Fruit fly (Drosophila melanogaster) whole organism, embryonic: ENCODE data around the gene CG9775.

Experiments
- Asciz ChIP-seq: fragments of 200-800 bp; sonication (Bioruptor generic); optimal IDR thresholded peaks from 2 replicates; lab custom pipeline; 2017; ENCODE audit warnings: missing biosample characterization, mild to moderate bottlenecking, missing genetic modification characterization, missing genetic modification reagents
- CG10979 ChIP-seq: fragments of 200-800 bp; sonication (Bioruptor generic); optimal IDR thresholded peaks from 2 replicates; lab custom pipeline; 2018; ENCODE audit warnings: missing biosample characterization, mild to moderate bottlenecking, missing genetic modification characterization, moderate library complexity
- CG12236 ChIP-seq: fragments of 200-800 bp; sonication (Bioruptor generic); optimal IDR thresholded peaks from 2 replicates; lab custom pipeline; 2016; ENCODE audit warnings: missing biosample characterization, missing genetic modification characterization
- CG12391 ChIP-seq: fragments of 200-800 bp; sonication (Bioruptor generic); optimal IDR thresholded peaks from 3 replicates; lab custom pipeline; 2018; ENCODE audit warnings: missing biosample characterization, mild to moderate bottlenecking, missing genetic modification characterization, moderate library complexity
- CG13296 ChIP-seq: fragments of 200-800 bp; sonication (Bioruptor generic); optimal IDR thresholded peaks from 3 replicates; lab custom pipeline; 2018; ENCODE audit warnings: missing biosample characterization, mild to moderate bottlenecking, missing genetic modification characterization
- CG13894 ChIP-seq: fragments of 200-800 bp; sonication (Bioruptor generic); optimal IDR thresholded peaks from 3 replicates; lab custom pipeline; 2018; ENCODE audit warnings: missing biosample characterization, mild to moderate bottlenecking, missing genetic modification characterization, moderate library complexity
- CG15269 ChIP-seq: fragments of 200-800 bp; sonication (Bioruptor generic); optimal IDR thresholded peaks from 2 replicates; lab custom pipeline; 2018; ENCODE audit warnings: missing biosample characterization, mild to moderate bottlenecking, missing genetic modification characterization, moderate library complexity
- CG15479 ChIP-seq: fragments of 200-800 bp; sonication (Bioruptor generic); optimal IDR thresholded peaks from 3 replicates; lab custom pipeline; 2019; ENCODE audit warnings: missing biosample characterization, mild to moderate bottlenecking, missing genetic modification characterization, moderate library complexity
- CG16815 ChIP-seq: fragments of 200-800 bp; sonication (Bioruptor generic); optimal IDR thresholded peaks from 3 replicates; lab custom pipeline; 2017; ENCODE audit warnings: missing biosample characterization, mild to moderate bottlenecking, missing genetic modification characterization
- CG18011 ChIP-seq: fragments of 200-800 bp; sonication (Bioruptor generic); optimal IDR thresholded peaks from 2 replicates; lab custom pipeline; 2017; ENCODE audit warnings: missing biosample characterization, missing genetic modification characterization, mild to moderate bottlenecking, moderate library complexity, missing genotype
- CG2129 ChIP-seq: fragments of 200-800 bp; sonication (Bioruptor generic); IDR thresholded peaks from 2 replicates; pipeline ENCODE4 v1.3.6; 2022; ENCODE audit warnings: missing biosample characterization, missing genetic modification characterization; ENCODE audit not compliant: partially characterized antibody
- CG2678 ChIP-seq: fragments of 200-800 bp; sonication (Bioruptor generic); optimal IDR thresholded peaks from 3 replicates; lab custom pipeline; 2019; ENCODE audit warnings: missing biosample characterization, mild to moderate bottlenecking, missing genetic modification characterization, moderate library complexity
- CG3163 ChIP-seq: fragments of 200-800 bp; sonication (Bioruptor generic); optimal IDR thresholded peaks from 3 replicates; lab custom pipeline; 2016; ENCODE audit warnings: missing biosample characterization, missing genetic modification characterization
- CG4820 ChIP-seq: fragments of 200-800 bp; sonication (Bioruptor generic); optimal IDR thresholded peaks from 3 replicates; lab custom pipeline; 2016; ENCODE audit warnings: missing biosample characterization, missing genetic modification characterization
- CG5953 ChIP-seq: fragments of 200-800 bp; sonication (Bioruptor generic); IDR thresholded peaks from 2 replicates; pipeline ENCODE4 v1.3.6; 2022; ENCODE audit warnings: missing biosample characterization, missing genetic modification characterization
- CG6813 ChIP-seq: fragments of 200-800 bp; sonication (Bioruptor generic); optimal IDR thresholded peaks from 2 replicates; lab custom pipeline; 2017; ENCODE audit warnings: missing biosample characterization, missing genetic modification characterization, mild to moderate bottlenecking, moderate library complexity, missing genetic modification reagents
- CG6854 ChIP-seq: fragments of 200-800 bp; sonication (Bioruptor generic); optimal IDR thresholded peaks from 3 replicates; lab custom pipeline; 2017; ENCODE audit warnings: missing biosample characterization, mild to moderate bottlenecking, missing genetic modification characterization
- CG7745 ChIP-seq: fragments of 200-800 bp; sonication (Bioruptor generic); optimal IDR thresholded peaks from 2 replicates; lab custom pipeline; 2018; ENCODE audit warnings: missing biosample characterization, mild to moderate bottlenecking, missing genetic modification characterization, moderate library complexity
- CG7839 ChIP-seq: fragments of 200-800 bp; sonication (Bioruptor generic); optimal IDR thresholded peaks from 3 replicates; lab custom pipeline; 2018; ENCODE audit warnings: missing biosample characterization, mild to moderate bottlenecking, missing genetic modification characterization, moderate library complexity
- CG9437 ChIP-seq: fragments of 200-800 bp; sonication (Bioruptor generic); optimal IDR thresholded peaks from 2 replicates; lab custom pipeline; 2018; ENCODE audit warnings: missing biosample characterization, mild to moderate bottlenecking, missing genetic modification characterization
- CG9797 ChIP-seq: fragments of 200-800 bp; sonication (Bioruptor generic); optimal IDR thresholded peaks from 3 replicates; lab custom pipeline; 2018; ENCODE audit warnings: missing biosample characterization, mild to moderate bottlenecking, missing genetic modification characterization
- Camta ChIP-seq: fragments of 200-800 bp; sonication (Bioruptor generic); optimal IDR thresholded peaks from 2 replicates; lab custom pipeline; 2016; ENCODE audit warnings: missing biosample characterization, missing genetic modification characterization
- Dip2 ChIP-seq: fragments of 200-800 bp; sonication (Bioruptor generic); IDR thresholded peaks from 2 replicates; pipeline ENCODE4 v1.3.6; 2022; ENCODE audit warnings: missing biosample characterization, missing genetic modification characterization
- Dll ChIP-seq: fragments of 200-800 bp; sonication (Bioruptor generic); IDR thresholded peaks from 4 replicates; pipeline ENCODE4 v1.3.6; 2022; ENCODE audit warnings: missing biosample characterization, missing genetic modification characterization; ENCODE audit not compliant: partially characterized antibody
- Doc2 ChIP-seq: fragments of 200-800 bp; sonication (Bioruptor generic); IDR thresholded peaks from 2 replicates; pipeline ENCODE4 v1.3.6; 2022; ENCODE audit warnings: missing biosample characterization, missing genetic modification characterization
- Dref ChIP-seq: fragments of 200-800 bp; sonication (Bioruptor generic); IDR thresholded peaks from 2 replicates; pipeline ENCODE4 v1.3.6; 2022; ENCODE audit warnings: missing biosample characterization, missing genetic modification characterization
- Spps ChIP-seq: fragments of 200-800 bp; sonication (Bioruptor generic); optimal IDR thresholded peaks from 2 replicates; lab custom pipeline; 2018; ENCODE audit warnings: missing biosample characterization, mild to moderate bottlenecking, missing genetic modification characterization
- Trl ChIP-seq, 3 experiments: fragments of >200 bp in 2 of 3; fragments of 200-800 bp in 1 of 3; sonication (Bioruptor generic) in 1 of 3; optimal IDR thresholded peaks; 2 replicates in 1 of 3; 3 replicates in 2 of 3; lab custom pipeline; 2016 to 2017; ENCODE audit warnings: missing biosample characterization in 1 of 3, missing genetic modification characterization in 1 of 3
- az2 ChIP-seq: fragments of 200-800 bp; sonication (Bioruptor generic); optimal IDR thresholded peaks from 3 replicates; lab custom pipeline; 2016; ENCODE audit warnings: missing biosample characterization, missing genetic modification characterization
- cad ChIP-seq: fragments of >200 bp; optimal IDR thresholded peaks from 2 replicates; lab custom pipeline; 2017; ENCODE audit warnings: missing biosample characterization, missing genetic modification characterization
- ci ChIP-seq: fragments of 200-800 bp; sonication (Bioruptor generic); IDR thresholded peaks from 3 replicates; pipeline ENCODE4 v1.3.6; 2022; ENCODE audit warnings: missing biosample characterization, missing genetic modification characterization
- crol ChIP-seq: fragments of 200-800 bp; sonication (Bioruptor generic); IDR thresholded peaks from 2 replicates; pipeline ENCODE4 v1.3.6; 2022; ENCODE audit warnings: missing biosample characterization, missing genetic modification characterization
- dpn ChIP-seq, 2 experiments: fragments of 200-800 bp; sonication (Bioruptor generic); optimal IDR thresholded peaks; 3 replicates each; lab custom pipeline; 2016; ENCODE audit warnings: missing biosample characterization in 2 of 2, missing genetic modification characterization in 2 of 2
- gce ChIP-seq: fragments of 200-800 bp; sonication (Bioruptor generic); IDR thresholded peaks from 3 replicates; pipeline ENCODE4 v1.3.6; 2022; ENCODE audit warnings: missing biosample characterization, missing genetic modification characterization
- ham ChIP-seq: fragments of 200-800 bp; sonication (Bioruptor generic); IDR thresholded peaks from 2 replicates; pipeline ENCODE4 v1.3.6; 2022; ENCODE audit warnings: missing biosample characterization, missing genetic modification characterization
- hb ChIP-seq: fragments of 200-800 bp; sonication (Bioruptor generic); IDR thresholded peaks from 3 replicates; pipeline ENCODE4 v1.3.6; 2022; ENCODE audit warnings: missing biosample characterization, missing genetic modification characterization; ENCODE audit not compliant: partially characterized antibody
- hbn ChIP-seq: fragments of 200-800 bp; sonication (Bioruptor generic); IDR thresholded peaks from 2 replicates; pipeline ENCODE4 v1.3.6; 2022; ENCODE audit warnings: missing biosample characterization, missing genetic modification characterization; ENCODE audit not compliant: partially characterized antibody
- ind ChIP-seq: fragments of 200-800 bp; sonication (Bioruptor generic); optimal IDR thresholded peaks from 3 replicates; lab custom pipeline; 2016; ENCODE audit warnings: missing biosample characterization, missing genetic modification characterization
- phol ChIP-seq: fragments of 200-800 bp; sonication (Bioruptor generic); optimal IDR thresholded peaks from 3 replicates; lab custom pipeline; 2018; ENCODE audit warnings: missing biosample characterization, mild to moderate bottlenecking, missing genetic modification characterization, moderate library complexity
- pita ChIP-seq: fragments of 200-800 bp; sonication (Bioruptor generic); optimal IDR thresholded peaks from 2 replicates; lab custom pipeline; 2017; ENCODE audit warnings: missing biosample characterization, mild to moderate bottlenecking, missing genetic modification characterization
- pros ChIP-seq: fragments of 200-800 bp; sonication (Bioruptor generic); optimal IDR thresholded peaks from 3 replicates; lab custom pipeline; 2019; ENCODE audit warnings: missing biosample characterization, mild to moderate bottlenecking, missing genetic modification characterization, moderate library complexity
- pum ChIP-seq: fragments of 200-800 bp; sonication (Bioruptor generic); optimal IDR thresholded peaks from 2 replicates; lab custom pipeline; 2016; ENCODE audit warnings: missing biosample characterization, missing genetic modification characterization
- rib ChIP-seq: fragments of 200-800 bp; sonication (Bioruptor generic); IDR thresholded peaks from 2 replicates; pipeline ENCODE4 v1.3.6; 2022; ENCODE audit warnings: missing biosample characterization, missing genetic modification characterization
- sens-2 ChIP-seq: fragments of 200-800 bp; sonication (Bioruptor generic); IDR thresholded peaks from 2 replicates; pipeline ENCODE4 v1.3.6; 2022; ENCODE audit warnings: missing biosample characterization, missing genetic modification characterization
- seq ChIP-seq: fragments of 200-800 bp; sonication (Bioruptor generic); IDR thresholded peaks from 2 replicates; pipeline ENCODE4 v1.3.6; 2022; ENCODE audit warnings: missing biosample characterization, missing genetic modification characterization
- sr ChIP-seq: fragments of 200-800 bp; sonication (Bioruptor generic); IDR thresholded peaks from 3 replicates; pipeline ENCODE4 v1.3.6; 2022; ENCODE audit warnings: missing biosample characterization, missing genetic modification characterization
- tgo ChIP-seq: fragments of 200-800 bp; sonication (Bioruptor generic); IDR thresholded peaks from 3 replicates; pipeline ENCODE4 v1.3.6; 2022; ENCODE audit warnings: missing biosample characterization, missing genetic modification characterization
- tio ChIP-seq: fragments of 200-800 bp; sonication (Bioruptor generic); optimal IDR thresholded peaks from 2 replicates; lab custom pipeline; 2017; ENCODE audit warnings: missing biosample characterization, missing genetic modification characterization, inconsistent platforms
- vvl ChIP-seq: fragments of 200-800 bp; sonication (Bioruptor generic); IDR thresholded peaks from 2 replicates; pipeline ENCODE4 v1.3.6; 2022; ENCODE audit warnings: missing biosample characterization, missing genetic modification characterization
- zf30C ChIP-seq: fragments of 200-800 bp; sonication (Bioruptor generic); optimal IDR thresholded peaks from 3 replicates; lab custom pipeline; 2018; ENCODE audit warnings: missing biosample characterization, mild to moderate bottlenecking, missing genetic modification characterization

Gene CG9775

DNA sequence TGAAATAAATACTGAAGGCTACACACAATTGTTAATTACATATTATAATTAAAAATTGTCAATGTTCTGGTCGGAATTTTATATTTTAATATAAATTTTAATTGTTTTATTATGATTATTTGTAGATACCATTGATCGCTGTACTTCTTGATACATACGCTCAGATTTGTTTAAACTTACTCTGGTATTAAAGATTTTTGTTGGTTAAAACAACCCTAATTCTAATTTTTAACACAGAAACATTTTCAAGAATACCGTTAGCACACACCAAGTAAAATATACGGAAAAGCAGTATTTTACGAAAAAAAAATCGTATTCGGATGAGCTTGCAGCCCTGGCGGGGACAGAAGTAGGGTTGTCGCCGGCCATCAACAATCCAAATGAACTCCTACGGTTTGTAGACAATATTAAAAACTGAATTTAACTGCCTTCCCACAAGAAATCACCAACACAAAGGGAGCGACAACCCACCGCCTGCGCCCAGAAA is at the start of gene CG9775, which contains the start of the genes MED31 and slx1 (continued):
- TF ChIP-seq ind (GFP tag; lab: Kevin White, UChicago) (peak; percentile 76), rib (GFP tag; lab: Robert Waterston, UW) (no peak), CG9797 (GFP tag; lab: Kevin White, UChicago) (peak; percentile 59), CG3163 (GFP tag; lab: Kevin White, UChicago) (no peak), CG13894 (tag; lab: Kevin White, UChicago) (peak; percentile 47), Dip2 (GFP tag; lab: Robert Waterston, UW) (no peak), CG9437 (GFP tag; lab: Kevin White, UChicago) (peak; percentile 71), Dll (GFP tag; lab: Robert Waterston, UW) (no peak), CG6854 (no peak), Asciz (GFP tag; lab: Kevin White, UChicago) (peak; percentile 15), CG15269 (tag; lab: Kevin White, UChicago) (no peak), CG18011 (GFP tag; lab: Kevin White, UChicago) (peak; percentile 48), hbn (GFP tag; lab: Robert Waterston, UW) (no peak), dpn (GFP tag; optimal IDR thresholded peaks at IDR 0.05; lab: Kevin White, UChicago) (peak in 1 of 2 experiments; percentile 78), gce (no peak), tio (no peak), pum (peak; percentile 31), CG6813 (GFP tag; lab: Kevin White, UChicago) (no peak), Spps (peak; percentile 57), pita (GFP tag; lab: Kevin White, UChicago) (no peak), CG15479 (GFP tag; lab: Kevin White, UChicago) (no peak), CG7839 (tag; lab: Kevin White, UChicago) (peak; percentile 82), az2 (GFP tag; lab: Kevin White, UChicago) (peak; percentile 68), tgo (peak; percentile 82), CG13296 (GFP tag; lab: Kevin White, UChicago) (peak; percentile 40), phol (tag; lab: Kevin White, UChicago) (peak; percentile 88), CG16815 (peak; percentile 50), CG2129 (GFP tag; lab: Robert Waterston, UW) (no peak), crol (GFP tag; lab: Robert Waterston, UW) (no peak), CG5953 (GFP tag; lab: Robert Waterston, UW) (no peak), CG12236 (GFP tag; lab: Kevin White, UChicago) (no peak), Dref (GFP tag; lab: Robert Waterston, UW) (no peak), Trl (optimal IDR thresholded peaks at IDR 0.05; lab: Kevin White, UChicago) (no peak), Trl (GFP tag; optimal IDR thresholded peaks at IDR 0.05; lab: Kevin White, UChicago) (peak; percentile 46), CG7745 (tag; lab: Kevin White, UChicago) (no peak), Doc2 (no peak), ci (GFP tag; lab: Robert Waterston, UW) (peak; percentile 69), sr (no peak), cad (no peak), CG10979 (tag; lab: Kevin White, UChicago) (peak; percentile 69), pros (GFP tag; lab: Kevin White, UChicago) (no peak), vvl (peak; percentile 74), CG2678 (tag; lab: Kevin White, UChicago) (peak; percentile 86), hb (no peak), ham (GFP tag; lab: Robert Waterston, UW) (no peak), zf30C (GFP tag; lab: Kevin White, UChicago) (no peak), sens-2 (GFP tag; lab: Robert Waterston, UW) (no peak), Camta (GFP tag; lab: Kevin White, UChicago) (no peak), CG12391 (tag; lab: Kevin White, UChicago) (peak; percentile 89), seq (GFP tag; lab: Robert Waterston, UW) (peak; percentile 72; the same call in 1 of the 2 replicates), CG4820 (GFP tag; lab: Kevin White, UChicago) (peak; percentile 74)
